Fruit fly (Drosophila melanogaster): ENCODE data around the gene CG14227.
A peak's percentile ranks its signal among the peaks of the same experiment; 100 is the strongest.

CG14227 gene

DNA sequence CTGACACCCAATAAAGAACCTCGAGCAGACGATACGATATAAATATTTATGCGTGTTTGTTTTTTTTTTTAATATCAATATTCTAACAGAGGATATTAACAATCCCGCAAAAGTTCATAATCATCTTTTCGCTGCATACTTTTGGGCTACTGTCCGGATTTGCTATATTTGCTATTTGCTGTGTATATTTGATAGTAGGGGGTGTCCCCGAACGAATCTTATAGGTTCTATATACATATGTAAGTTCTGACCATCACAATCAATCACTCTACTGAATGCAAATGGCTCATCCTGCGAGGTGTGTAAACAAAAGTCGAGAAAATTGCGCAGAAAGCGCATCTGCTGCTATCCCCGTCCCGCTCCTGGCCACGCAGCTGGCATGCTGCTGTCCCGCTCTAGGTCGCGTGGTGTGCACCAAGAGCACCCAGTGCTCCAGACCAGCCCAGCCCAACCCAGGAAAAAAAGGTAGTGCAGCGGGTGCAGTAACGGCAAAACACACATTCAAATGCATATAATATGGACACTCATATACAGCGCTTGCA, 48.0 kb downstream of the CG14227 start:
- TF ChIP-seq CG4318 (GFP tag; optimal IDR thresholded peaks at IDR 0.05) = no peak
- TF ChIP-seq Eip93F (GFP tag; optimal IDR thresholded peaks at IDR 0.05) = no peak
- TF ChIP-seq Blimp-1 (GFP tag; optimal IDR thresholded peaks at IDR 0.05) = no peak
- peak; percentile 68 for TF ChIP-seq Eip78C (GFP tag)
- TF ChIP-seq Ets96B (tag; optimal IDR thresholded peaks at IDR 0.05) = no peak
- no peak for TF ChIP-seq CG11762 (GFP tag; optimal IDR thresholded peaks at IDR 0.05; ENCODE audit: insufficient read depth)
- TF ChIP-seq Eip75B (GFP tag; optimal IDR thresholded peaks at IDR 0.05) = no peak
- TF ChIP-seq ss (GFP tag; optimal IDR thresholded peaks at IDR 0.05) = peak in 1 of 2 experiments; percentile 20
- no peak for TF ChIP-seq CG1621 (tag; optimal IDR thresholded peaks at IDR 0.05)
- no peak for TF ChIP-seq Smox (GFP tag; optimal IDR thresholded peaks at IDR 0.05)
- no peak for TF ChIP-seq CG34406 (GFP tag; optimal IDR thresholded peaks at IDR 0.05)
- no peak for TF ChIP-seq vri (GFP tag; optimal IDR thresholded peaks at IDR 0.05)
- no peak for TF ChIP-seq OdsH (GFP tag; optimal IDR thresholded peaks at IDR 0.05)
- no peak for TF ChIP-seq CG3919 (GFP tag; optimal IDR thresholded peaks at IDR 0.05)
- TF ChIP-seq fkh (GFP tag; optimal IDR thresholded peaks at IDR 0.05) = no peak

DNA sequence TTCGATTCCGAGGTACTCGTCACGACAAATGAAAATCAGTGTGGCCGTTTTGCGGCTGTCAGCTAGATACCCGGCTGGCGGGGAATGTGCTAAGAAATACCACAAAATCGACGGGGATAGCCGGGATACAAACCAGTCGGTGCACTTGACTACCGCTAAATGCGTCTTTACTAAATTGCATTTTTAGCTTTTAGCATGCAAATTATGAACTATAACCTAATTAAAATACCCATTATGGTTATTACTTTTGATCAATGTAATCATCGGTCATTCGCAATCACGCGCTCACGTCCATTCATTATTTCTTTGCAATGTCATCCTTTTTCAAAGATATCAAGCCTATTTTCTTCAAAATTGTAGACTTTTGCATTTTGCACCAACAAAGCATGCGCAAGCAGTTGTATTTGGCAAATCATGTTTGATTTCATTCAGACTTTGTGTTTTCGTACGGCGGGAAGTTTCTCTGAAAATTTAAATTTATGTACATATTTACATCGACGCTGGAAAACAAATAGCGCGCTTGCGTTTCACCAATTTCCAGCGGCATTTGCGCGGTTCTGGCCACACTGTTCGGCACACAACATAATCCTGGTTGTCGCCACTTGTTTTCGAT, 50.3 kb downstream of the CG14227 start, which contains the start of gene Rcd-1:
Rcd-1 (plus strand) TSS at position 440 of the 613 bp plus-strand sequence.
- TF ChIP-seq fkh (GFP tag; optimal IDR thresholded peaks at IDR 0.05) (peak; percentile 90), Ets96B (tag; optimal IDR thresholded peaks at IDR 0.05) (no peak), Eip78C (GFP tag) (peak; percentile 68), ss (GFP tag; optimal IDR thresholded peaks at IDR 0.05) (peak in 1 of 2 experiments; percentile 12)
